Fruit fly (Drosophila melanogaster) whole organism, prepupa: Measurements from ENCODE around the gene CG34398.

Experiments used
- Blimp-1 ChIP-seq: fragments of 200-800 bp; sonication (Bioruptor generic); optimal IDR thresholded peaks from 3 replicates; lab custom pipeline; 2017; ENCODE audit warnings: missing biosample characterization, missing genetic modification characterization, mild to moderate bottlenecking, moderate library complexity, missing genetic modification reagents
- CG10631 ChIP-seq: fragments of 200-800 bp; sonication (Bioruptor generic); optimal IDR thresholded peaks from 2 replicates; lab custom pipeline; 2016; ENCODE audit warnings: missing biosample characterization, missing genetic modification characterization
- CG10669 ChIP-seq: fragments of 200-800 bp; sonication (Bioruptor generic); optimal IDR thresholded peaks from 3 replicates; lab custom pipeline; 2018; ENCODE audit warnings: missing biosample characterization, mild to moderate bottlenecking, missing genetic modification characterization, moderate library complexity
- CG11902 ChIP-seq: fragments of 200-800 bp; sonication (Bioruptor generic); optimal IDR thresholded peaks from 3 replicates; lab custom pipeline; 2016; ENCODE audit warnings: missing biosample characterization, missing genetic modification characterization
- CG15336 ChIP-seq: fragments of 200-800 bp; sonication (Bioruptor generic); IDR thresholded peaks from 2 replicates; pipeline ENCODE4 v1.3.6; 2022; ENCODE audit warnings: missing biosample characterization, missing genetic modification characterization
- CG3032 ChIP-seq: fragments of 200-800 bp; optimal IDR thresholded peaks from 2 replicates; lab custom pipeline; 2019; ENCODE audit warnings: missing biosample characterization, mild to moderate bottlenecking, missing genetic modification characterization, moderate library complexity
- CG31627 ChIP-seq: fragments of 200-800 bp; sonication (Bioruptor generic); optimal IDR thresholded peaks from 3 replicates; lab custom pipeline; 2016; ENCODE audit warnings: missing biosample characterization, missing genetic modification characterization
- CG32006 ChIP-seq: fragments of 200-800 bp; sonication (Bioruptor generic); optimal IDR thresholded peaks from 3 replicates; lab custom pipeline; 2017; ENCODE audit warnings: missing biosample characterization, mild to moderate bottlenecking, missing genetic modification characterization
- CG34406 ChIP-seq: fragments of 200-800 bp; sonication (Bioruptor generic); optimal IDR thresholded peaks from 3 replicates; lab custom pipeline; 2016; ENCODE audit warnings: missing biosample characterization, missing genetic modification characterization
- CG4318 ChIP-seq: fragments of 200-800 bp; sonication (Bioruptor generic); optimal IDR thresholded peaks from 3 replicates; lab custom pipeline; 2017; ENCODE audit warnings: missing biosample characterization, mild to moderate bottlenecking, missing genetic modification characterization
- CG6163 ChIP-seq: fragments of 200-800 bp; sonication (Bioruptor generic); IDR thresholded peaks from 3 replicates; pipeline ENCODE4 v1.3.6; 2022; ENCODE audit warnings: missing biosample characterization, missing genetic modification characterization
- CG6792 ChIP-seq: fragments of 200-800 bp; sonication (Bioruptor generic); optimal IDR thresholded peaks from 3 replicates; lab custom pipeline; 2016; ENCODE audit warnings: missing biosample characterization, missing genetic modification characterization
- CG6808 ChIP-seq: fragments of 200-800 bp; sonication (Bioruptor generic); optimal IDR thresholded peaks from 3 replicates; lab custom pipeline; 2017; ENCODE audit warnings: missing biosample characterization, missing genetic modification characterization, mild to moderate bottlenecking, moderate library complexity, missing genetic modification reagents
- CG6854 ChIP-seq: fragments of 200-800 bp; sonication (Bioruptor generic); optimal IDR thresholded peaks from 2 replicates; lab custom pipeline; 2017; ENCODE audit warnings: missing biosample characterization, mild to moderate bottlenecking, missing genetic modification characterization
- CG8119 ChIP-seq: fragments of 200-800 bp; sonication (Bioruptor generic); IDR thresholded peaks from 3 replicates; pipeline ENCODE4 v1.3.6; 2022; ENCODE audit warnings: missing biosample characterization, missing genetic modification characterization
- CG8632 ChIP-seq: fragments of 200-800 bp; sonication (Bioruptor generic); optimal IDR thresholded peaks from 3 replicates; lab custom pipeline; 2016; ENCODE audit warnings: missing biosample characterization, missing genetic modification characterization
- CG9139 ChIP-seq: fragments of 200-800 bp; sonication (Bioruptor generic); optimal IDR thresholded peaks from 3 replicates; lab custom pipeline; 2017; ENCODE audit warnings: missing biosample characterization, mild to moderate bottlenecking, missing genetic modification characterization
- Eip75B ChIP-seq: fragments of 200-800 bp; sonication (Bioruptor generic); optimal IDR thresholded peaks from 3 replicates; lab custom pipeline; 2016; ENCODE audit warnings: missing biosample characterization, missing genetic modification characterization
- Eip93F ChIP-seq: fragments of 200-800 bp; sonication (Bioruptor generic); optimal IDR thresholded peaks from 2 replicates; lab custom pipeline; 2016; ENCODE audit warnings: missing biosample characterization, mild to moderate bottlenecking, missing genetic modification characterization
- Ets96B ChIP-seq: fragments of 200-800 bp; optimal IDR thresholded peaks from 2 replicates; lab custom pipeline; 2019; ENCODE audit warnings: missing biosample characterization, mild to moderate bottlenecking, missing genetic modification characterization, moderate library complexity
- Gug ChIP-seq: fragments of 200-800 bp; sonication (Bioruptor generic); IDR thresholded peaks from 2 replicates; pipeline ENCODE4 v1.3.6; 2022; ENCODE audit warnings: missing biosample characterization, missing genetic modification characterization
- Hr39 ChIP-seq: fragments of 200-800 bp; sonication (Bioruptor generic); optimal IDR thresholded peaks from 2 replicates; lab custom pipeline; 2016; ENCODE audit warnings: missing biosample characterization, missing genetic modification characterization
- Hr4 ChIP-seq: fragments of 200-800 bp; sonication (Bioruptor generic); optimal IDR thresholded peaks from 3 replicates; lab custom pipeline; 2016; ENCODE audit warnings: missing biosample characterization, missing genetic modification characterization
- Lpt ChIP-seq: fragments of 200-800 bp; sonication (Bioruptor generic); optimal IDR thresholded peaks from 3 replicates; lab custom pipeline; 2016; ENCODE audit warnings: missing biosample characterization, missing genetic modification characterization
- Smox ChIP-seq: fragments of 200-800 bp; sonication (Bioruptor generic); optimal IDR thresholded peaks from 3 replicates; lab custom pipeline; 2016; ENCODE audit warnings: missing biosample characterization, missing genetic modification characterization
- Sox102F ChIP-seq: fragments of 200-800 bp; sonication (Bioruptor generic); optimal IDR thresholded peaks from 2 replicates; lab custom pipeline; 2016; ENCODE audit warnings: missing biosample characterization, mild to moderate bottlenecking, missing genetic modification characterization
- Sox14 ChIP-seq: fragments of 200-800 bp; sonication (Bioruptor generic); optimal IDR thresholded peaks from 3 replicates; lab custom pipeline; 2016; ENCODE audit warnings: missing biosample characterization, missing genetic modification characterization
- Sox15 ChIP-seq: fragments of 200-800 bp; sonication (Bioruptor generic); optimal IDR thresholded peaks from 3 replicates; lab custom pipeline; 2016; ENCODE audit warnings: missing biosample characterization, missing genetic modification characterization
- achi ChIP-seq: fragments of 200-800 bp; sonication (Bioruptor generic); optimal IDR thresholded peaks from 3 replicates; lab custom pipeline; 2016; ENCODE audit warnings: missing biosample characterization, missing genetic modification characterization
- acj6 ChIP-seq: fragments of 200-800 bp; sonication (Bioruptor generic); optimal IDR thresholded peaks from 3 replicates; lab custom pipeline; 2016; ENCODE audit warnings: missing biosample characterization, missing genetic modification characterization
- dac ChIP-seq: fragments of 200-800 bp; sonication (Bioruptor generic); optimal IDR thresholded peaks from 2 replicates; lab custom pipeline; 2017; ENCODE audit warnings: missing biosample characterization, mild to moderate bottlenecking, missing genetic modification characterization
- dsx ChIP-seq: fragments of 200-800 bp; optimal IDR thresholded peaks from 3 replicates; lab custom pipeline; 2019; ENCODE audit warnings: missing biosample characterization, mild to moderate bottlenecking, missing genetic modification characterization, moderate library complexity; ENCODE audit not compliant: poor library complexity, severe bottlenecking
- eg ChIP-seq: fragments of 200-800 bp; sonication (Bioruptor generic); IDR thresholded peaks from 3 replicates; pipeline ENCODE4 v1.3.6; 2022; ENCODE audit warnings: missing biosample characterization, missing genetic modification characterization
- esn ChIP-seq: fragments of 200-800 bp; sonication (Bioruptor generic); optimal IDR thresholded peaks from 2 replicates; lab custom pipeline; 2016; ENCODE audit warnings: missing biosample characterization, mild to moderate bottlenecking, missing genetic modification characterization, moderate library complexity
- fd59A ChIP-seq: fragments of 200-800 bp; sonication (Bioruptor generic); optimal IDR thresholded peaks from 2 replicates; lab custom pipeline; 2017; ENCODE audit warnings: missing biosample characterization, mild to moderate bottlenecking, missing genetic modification characterization, missing genetic modification reagents
- lz ChIP-seq: fragments of 200-800 bp; sonication (Bioruptor generic); optimal IDR thresholded peaks from 3 replicates; lab custom pipeline; 2016; ENCODE audit warnings: missing biosample characterization, missing genetic modification characterization
- pdm3 ChIP-seq: fragments of 200-800 bp; sonication (Bioruptor generic); optimal IDR thresholded peaks from 3 replicates; lab custom pipeline; 2016; ENCODE audit warnings: missing biosample characterization, missing genetic modification characterization
- salr ChIP-seq, 2 experiments: fragments of 200-800 bp; sonication (Bioruptor generic); optimal IDR thresholded peaks; 3 replicates each; lab custom pipeline; 2016 to 2018; ENCODE audit warnings: missing biosample characterization in 2 of 2, missing genetic modification characterization in 2 of 2, mild to moderate bottlenecking in 1 of 2
- ss ChIP-seq, 2 experiments: fragments of 200-800 bp; sonication (Bioruptor generic); optimal IDR thresholded peaks; 2 replicates in 1 of 2; 3 replicates in 1 of 2; lab custom pipeline; 2017 to 2018; ENCODE audit warnings: mild to moderate bottlenecking in 2 of 2, missing biosample characterization in 2 of 2, missing genetic modification characterization in 2 of 2, moderate library complexity in 1 of 2
- svp ChIP-seq: fragments of 200-800 bp; sonication (Bioruptor generic); peaks from one replicate; lab custom pipeline; 2016; ENCODE audit warnings: missing biosample characterization, missing genetic modification characterization
- topi ChIP-seq: fragments of 200-800 bp; sonication (Bioruptor generic); optimal IDR thresholded peaks from 3 replicates; lab custom pipeline; 2016; ENCODE audit warnings: missing biosample characterization, missing genetic modification characterization
- vri ChIP-seq: fragments of 200-800 bp; sonication (Bioruptor generic); optimal IDR thresholded peaks from 3 replicates; lab custom pipeline; 2016; ENCODE audit warnings: missing biosample characterization, mild to moderate bottlenecking, missing genetic modification characterization

The CG34398 gene

DNA sequence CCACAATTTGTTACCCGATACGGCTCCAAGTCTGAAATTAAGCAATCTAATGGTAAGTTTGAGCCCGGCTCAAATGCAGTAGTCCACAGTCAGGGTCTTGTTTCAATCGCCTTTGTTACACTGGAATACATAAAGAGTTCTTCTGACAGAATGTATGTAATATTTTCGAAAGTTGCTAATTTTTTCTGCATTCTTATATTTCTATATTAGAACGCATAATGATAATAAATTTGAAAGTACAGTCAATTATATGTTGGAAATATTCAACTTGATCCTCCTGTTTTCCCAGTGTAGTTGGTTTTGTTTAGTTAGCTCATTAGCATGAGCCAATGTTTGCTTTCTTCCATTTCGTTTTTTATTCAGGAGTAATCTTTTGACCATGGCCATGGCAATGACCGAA, 24.8 kb downstream of the CG34398 start:
- peak; percentile 66 for TF ChIP-seq CG32006 (GFP tag; lab: Kevin White, UChicago)
- peak; percentile 12 for TF ChIP-seq acj6 (GFP tag; lab: Kevin White, UChicago)
- peak; percentile 74 for TF ChIP-seq Hr4 (GFP tag; lab: Kevin White, UChicago)
- peak; percentile 9 for TF ChIP-seq topi (GFP tag; lab: Kevin White, UChicago)
- no peak for TF ChIP-seq esn (GFP tag; lab: Kevin White, UChicago)
- peak; percentile 64; the same call in 2 of the 3 replicates for TF ChIP-seq CG8119 (GFP tag; lab: Robert Waterston, UW)
- no peak for TF ChIP-seq dsx (GFP tag; lab: Kevin White, UChicago)
- no peak for TF ChIP-seq CG6854 (GFP tag; lab: Kevin White, UChicago)
- TF ChIP-seq lz (GFP tag; lab: Kevin White, UChicago): peak; percentile 6
- no peak for TF ChIP-seq CG11902
- peak; percentile 3 for TF ChIP-seq CG10631
- TF ChIP-seq CG31627 (GFP tag; lab: Kevin White, UChicago): no peak
- TF ChIP-seq svp (GFP tag; lab: Kevin White, UChicago): peak; percentile 16
- TF ChIP-seq CG9139: no peak
- no peak for TF ChIP-seq Smox
- TF ChIP-seq CG4318 (GFP tag; lab: Kevin White, UChicago): peak; percentile 10
- no peak for TF ChIP-seq ss (GFP tag; optimal IDR thresholded peaks at IDR 0.05; lab: Kevin White, UChicago)
- no peak for TF ChIP-seq Sox15
- peak; percentile 6 for TF ChIP-seq Hr39 (GFP tag; lab: Kevin White, UChicago)
- peak; percentile 1 for TF ChIP-seq achi
- no peak for TF ChIP-seq Eip75B (GFP tag; lab: Kevin White, UChicago)
- peak; percentile 33 for TF ChIP-seq pdm3
- peak in 1 of 2 experiments; percentile 40 for TF ChIP-seq salr (GFP tag; optimal IDR thresholded peaks at IDR 0.05; lab: Kevin White, UChicago)
- peak; percentile 61 for TF ChIP-seq eg (GFP tag; lab: Robert Waterston, UW)
- peak; percentile 60 for TF ChIP-seq CG15336
- TF ChIP-seq Sox14: peak; percentile 15
- TF ChIP-seq CG3032 (tag; lab: Kevin White, UChicago): no peak
- peak; percentile 37; the same call in 1 of the 3 replicates for TF ChIP-seq CG6163
- no peak for TF ChIP-seq CG10669 (GFP tag; lab: Kevin White, UChicago)
- TF ChIP-seq Lpt (GFP tag; lab: Kevin White, UChicago): peak; percentile 22
- peak; percentile 1 for TF ChIP-seq dac (GFP tag; lab: Kevin White, UChicago)
- no peak for TF ChIP-seq Blimp-1 (GFP tag; lab: Kevin White, UChicago)

DNA sequence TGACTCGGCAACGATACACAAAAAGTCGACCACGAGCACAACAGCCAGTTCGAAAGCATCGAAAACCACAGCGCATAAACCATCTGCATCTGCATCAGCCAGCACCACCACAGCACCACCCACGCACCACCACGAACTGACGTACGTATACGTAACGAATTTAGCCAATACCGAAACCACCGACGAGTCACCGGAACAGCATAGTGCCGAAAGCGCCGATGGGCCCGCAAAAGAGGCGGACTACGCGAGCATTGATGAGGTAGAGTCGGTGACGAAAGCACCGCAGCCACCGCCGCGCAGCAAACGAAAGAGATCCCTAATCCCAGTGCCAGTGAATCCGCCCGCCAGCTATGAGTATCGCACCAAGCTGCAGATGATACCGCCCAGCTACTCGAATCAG, 32.6 kb downstream of the CG34398 start:
- no peak for TF ChIP-seq Eip75B (GFP tag; lab: Kevin White, UChicago)
- TF ChIP-seq CG6808: no peak
- no peak for TF ChIP-seq CG34406 (GFP tag; lab: Kevin White, UChicago)
- TF ChIP-seq vri (GFP tag; lab: Kevin White, UChicago): no peak
- no peak for TF ChIP-seq Hr4 (GFP tag; lab: Kevin White, UChicago)
- TF ChIP-seq fd59A: no peak
- no peak for TF ChIP-seq CG8632 (GFP tag; lab: Kevin White, UChicago)
- no peak for TF ChIP-seq dsx (GFP tag; lab: Kevin White, UChicago)
- TF ChIP-seq Gug: no peak
- no peak for TF ChIP-seq CG11902
- TF ChIP-seq Ets96B: no peak
- TF ChIP-seq Sox102F (GFP tag; lab: Kevin White, UChicago): no peak
- TF ChIP-seq CG6792 (GFP tag; lab: Kevin White, UChicago): no peak
- TF ChIP-seq Eip93F (GFP tag; lab: Kevin White, UChicago): no peak
- TF ChIP-seq achi: no peak
